Worm (Caenorhabditis elegans): ENCODE data around the gene tph-1.

DNA sequence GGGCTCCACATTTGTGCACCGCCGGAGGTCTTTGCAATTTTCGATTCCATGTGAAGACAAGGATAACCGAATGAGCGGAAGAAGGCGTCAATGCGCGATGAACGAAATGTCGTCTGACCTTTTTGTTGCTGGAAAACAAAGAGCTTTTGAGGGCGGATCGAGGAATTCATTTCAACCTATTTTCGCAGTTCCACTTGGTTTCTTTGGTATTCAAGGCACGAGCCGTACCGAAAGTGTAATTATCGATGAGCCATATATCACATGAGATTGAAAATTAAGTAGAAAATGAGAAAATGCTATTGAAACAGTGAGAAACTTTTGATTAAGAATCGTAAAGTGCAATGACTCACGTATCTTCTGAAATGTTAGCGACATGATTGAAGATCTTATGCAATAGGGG is 29.9 kb upstream of the tph-1 start, which contains the start of gene glb-9:
- no peak for TF ChIP-seq elt-3 (tag; optimal IDR thresholded peaks at IDR 0.05)
- TF ChIP-seq blmp-1 (tag; optimal IDR thresholded peaks at IDR 0.05) = no peak
- no peak for TF ChIP-seq ceh-83 (GFP tag; optimal IDR thresholded peaks at IDR 0.05)
- no peak for TF ChIP-seq lin-13 (tag; optimal IDR thresholded peaks at IDR 0.05)
- no peak for TF ChIP-seq sem-2 (GFP tag; optimal IDR thresholded peaks at IDR 0.05)
- no peak for TF ChIP-seq tbx-8 (GFP tag; optimal IDR thresholded peaks at IDR 0.05)

All from whole organism, mixed stage, embryonic.